Fruit fly (Drosophila melanogaster) Kc167 (cell line): ENCODE measurements around the gene CG13071.

Source experiments
- Myc ChIP-seq: fragments of >200 bp; optimal IDR thresholded peaks from 2 replicates; lab custom pipeline; 2017; ENCODE audit warnings: missing external identifiers
- Sin3A ChIP-seq: fragments of >200 bp; optimal IDR thresholded peaks from 2 replicates; lab custom pipeline; 2018; ENCODE audit warnings: missing external identifiers
- h ChIP-seq: fragments of >200 bp; optimal IDR thresholded peaks from 3 replicates; lab custom pipeline; 2018; ENCODE audit warnings: missing external identifiers
- insv ChIP-seq: fragments of >200 bp; optimal IDR thresholded peaks from 3 replicates; lab custom pipeline; 2018; ENCODE audit warnings: missing external identifiers
- psq ChIP-seq: fragments of >200 bp; optimal IDR thresholded peaks from 2 replicates; lab custom pipeline; 2017; ENCODE audit warnings: missing external identifiers
- ttk ChIP-seq: sonication (Bioruptor generic); optimal IDR thresholded peaks from 2 replicates; lab custom pipeline; 2017; ENCODE audit warnings: missing external identifiers

DNA sequence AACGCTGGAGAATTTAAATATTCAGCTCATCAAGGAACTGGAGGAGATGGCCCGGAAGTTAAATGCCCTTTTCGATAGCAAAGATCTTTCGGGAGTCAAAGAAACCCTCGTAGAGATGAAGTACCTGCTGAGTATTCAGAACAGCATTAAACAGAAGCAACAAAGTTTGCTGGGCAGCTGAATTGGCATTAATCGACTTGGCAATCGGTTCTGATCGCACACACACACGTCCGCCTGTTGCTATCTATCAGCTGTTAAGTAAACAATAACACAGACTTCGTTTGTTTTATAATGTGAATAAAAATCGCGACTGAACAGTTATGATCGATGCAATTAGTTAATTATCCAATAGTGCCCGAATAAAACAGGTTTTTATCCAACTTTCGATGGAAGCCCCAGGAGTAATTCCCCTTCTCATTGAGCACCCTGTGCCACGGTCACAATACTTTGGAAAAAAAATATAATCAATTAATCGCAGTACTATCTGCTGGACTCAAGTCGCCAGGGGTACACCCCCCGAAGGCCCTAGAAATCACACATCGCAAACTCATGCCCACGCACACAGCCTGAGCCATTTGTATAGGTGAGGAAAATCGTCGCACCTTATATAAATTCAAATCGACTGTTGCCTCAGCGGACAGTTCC lies 28.6 kb upstream of the CG13071 start:
- no peak for TF ChIP-seq Sin3A (lab: Kevin White, UChicago)
- TF ChIP-seq ttk = no peak
- no peak for TF ChIP-seq h (lab: Kevin White, UChicago)
- no peak for TF ChIP-seq psq (lab: Kevin White, UChicago)
- no peak for TF ChIP-seq Myc (lab: Kevin White, UChicago)
- no peak for TF ChIP-seq insv (lab: Kevin White, UChicago)
